In the genomic region with DNA sequence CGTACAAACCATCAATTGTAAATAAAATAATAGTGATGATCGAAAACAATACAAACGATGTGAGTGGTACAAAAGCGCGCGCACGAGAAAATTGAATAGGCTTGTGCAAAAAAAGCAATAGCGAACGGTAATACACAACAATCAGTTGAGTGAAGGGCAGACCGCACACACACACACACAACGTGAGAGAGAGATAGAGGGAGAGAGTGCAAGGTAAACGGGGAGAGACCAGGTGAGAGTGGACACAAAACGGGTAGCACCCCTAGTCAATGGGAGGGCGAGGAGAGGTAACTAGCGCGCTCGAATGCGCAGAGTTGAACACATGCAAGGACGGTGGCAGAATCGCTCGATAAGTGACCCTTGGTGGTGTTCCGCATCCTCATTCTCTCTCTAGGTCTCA, we compare ENCODE assay signal across 5 worm cellular contexts.
A peak's percentile ranks its signal among the peaks of the same experiment; 100 is the strongest.
TF ChIP-seq lines count a peak whose summit lies in the region.

No protein-coding gene starts in this region.

TF ChIP-seq in whole organism, L1 larva, 84 proteins besides CTCF, POLR2A, EP300 and RAD21:
- TF ChIP-seq nhr-19 (GFP tag; conservative IDR thresholded peaks at IDR 0.05; lab: Robert Waterston, UW) = no peak
- TF ChIP-seq efl-1 (optimal IDR thresholded peaks at IDR 0.05; lab: Kevin White, UChicago) = no peak
- peak in 1 of 2 experiments; percentile 30 for TF ChIP-seq efl-1 (GFP tag; optimal IDR thresholded peaks at IDR 0.05 in 1 of 2; lab: Kevin White, UChicago)
- no peak for TF ChIP-seq ceh-8 (GFP tag; optimal IDR thresholded peaks at IDR 0.05; lab: Kevin White, UChicago)
- peak; percentile 4 for TF ChIP-seq blmp-1 (tag; optimal IDR thresholded peaks at IDR 0.05; lab: Kevin White, UChicago)
- peak; percentile 24 for TF ChIP-seq snu-23 (GFP tag; optimal IDR thresholded peaks at IDR 0.05; lab: Kevin White, UChicago)
- TF ChIP-seq mdl-1 (tag; optimal IDR thresholded peaks at IDR 0.05; lab: Kevin White, UChicago) = peak in 1 of 2 experiments; percentile 4
- no peak for TF ChIP-seq tbx-2 (tag; optimal IDR thresholded peaks at IDR 0.05; lab: Kevin White, UChicago)
- peak in 1 of 2 experiments; percentile 18 for TF ChIP-seq lin-35 (GFP tag; optimal IDR thresholded peaks at IDR 0.05; lab: Kevin White, UChicago)
- TF ChIP-seq nhr-85 (tag; lab: Kevin White, UChicago) = peak; percentile 44
- TF ChIP-seq lin-14 (GFP tag; optimal IDR thresholded peaks at IDR 0.05; lab: Kevin White, UChicago) = peak; percentile 75

TF ChIP-seq in whole organism, L3 larva, 47 proteins besides CTCF, POLR2A, EP300 and RAD21 (continues in another document):
- TF ChIP-seq nhr-28 (tag; optimal IDR thresholded peaks at IDR 0.05; lab: Kevin White, UChicago) (no peak), hmg-11 (tag; optimal IDR thresholded peaks at IDR 0.05; lab: Kevin White, UChicago) (peak; percentile 44), eor-1 (tag; optimal IDR thresholded peaks at IDR 0.05; lab: Kevin White, UChicago) (no peak), nhr-11 (tag; optimal IDR thresholded peaks at IDR 0.05; lab: Kevin White, UChicago) (no peak), nhr-237 (tag; optimal IDR thresholded peaks at IDR 0.05; lab: Kevin White, UChicago) (no peak), snpc-4 (tag; optimal IDR thresholded peaks at IDR 0.05; lab: Kevin White, UChicago) (peak; percentile 1), fos-1 (tag; optimal IDR thresholded peaks at IDR 0.05; lab: Kevin White, UChicago) (no peak), ceh-9 (tag; optimal IDR thresholded peaks at IDR 0.05; lab: Kevin White, UChicago) (no peak), ceh-82 (tag; optimal IDR thresholded peaks at IDR 0.05; lab: Kevin White, UChicago) (no peak), nhr-25 (tag; optimal IDR thresholded peaks at IDR 0.05; lab: Kevin White, UChicago) (peak; percentile 70), egl-5 (tag; optimal IDR thresholded peaks at IDR 0.05; lab: Kevin White, UChicago) (no peak), lsy-12 (tag; optimal IDR thresholded peaks at IDR 0.05; lab: Kevin White, UChicago) (no peak), nhr-67 (tag; optimal IDR thresholded peaks at IDR 0.05; lab: Kevin White, UChicago) (no peak), ceh-28 (tag; optimal IDR thresholded peaks at IDR 0.05; lab: Kevin White, UChicago) (no peak), zag-1 (tag; optimal IDR thresholded peaks at IDR 0.05; lab: Kevin White, UChicago) (no peak), tbx-2 (tag; optimal IDR thresholded peaks at IDR 0.05; lab: Kevin White, UChicago) (no peak), mml-1 (tag; optimal IDR thresholded peaks at IDR 0.05; lab: Kevin White, UChicago) (no peak), pha-4 (tag; optimal IDR thresholded peaks at IDR 0.05; lab: Kevin White, UChicago) (peak; percentile 87), lin-15B (tag; optimal IDR thresholded peaks at IDR 0.05; lab: Kevin White, UChicago) (no peak), ceh-16 (tag; optimal IDR thresholded peaks at IDR 0.05; lab: Kevin White, UChicago) (no peak), sea-2 (GFP tag; optimal IDR thresholded peaks at IDR 0.05; lab: Kevin White, UChicago) (no peak)

TF ChIP-seq in whole organism, early embryonic, 17 proteins besides CTCF, POLR2A, EP300 and RAD21:
- TF ChIP-seq hnd-1 (tag; optimal IDR thresholded peaks at IDR 0.05; lab: Kevin White, UChicago) = no peak
- TF ChIP-seq ceh-36 (tag; optimal IDR thresholded peaks at IDR 0.05; lab: Kevin White, UChicago) = no peak
- peak; percentile 5 for TF ChIP-seq B0310.2 (tag; optimal IDR thresholded peaks at IDR 0.05; lab: Kevin White, UChicago)
- no peak for TF ChIP-seq ceh-13 (GFP tag; optimal IDR thresholded peaks at IDR 0.05; lab: Kevin White, UChicago)
- TF ChIP-seq tra-4 (tag; optimal IDR thresholded peaks at IDR 0.05; lab: Kevin White, UChicago) = no peak
- TF ChIP-seq ets-7 (tag; optimal IDR thresholded peaks at IDR 0.05; lab: Kevin White, UChicago) = no peak
- no peak for TF ChIP-seq scrt-1 (GFP tag; IDR thresholded peaks at IDR 0.05; lab: Robert Waterston, UW)
- 0 out of 2 replicates have a peak, but pooled peaks have one; percentile 26 for TF ChIP-seq pes-1 (GFP tag; IDR thresholded peaks at IDR 0.05; lab: Robert Waterston, UW)
- TF ChIP-seq hmg-4 (GFP tag; optimal IDR thresholded peaks at IDR 0.05; lab: Kevin White, UChicago) = peak; percentile 84
- no peak for TF ChIP-seq ama-1 (optimal IDR thresholded peaks at IDR 0.05; lab: Kevin White, UChicago)
- 0 out of 2 replicates have a peak, but pooled peaks have one; percentile 33 for TF ChIP-seq tbx-11 (GFP tag; IDR thresholded peaks at IDR 0.05; lab: Robert Waterston, UW)
- no peak for TF ChIP-seq tbx-37 (GFP tag; conservative IDR thresholded peaks at IDR 0.05; lab: Robert Waterston, UW)
- TF ChIP-seq aly-1 (tag; optimal IDR thresholded peaks at IDR 0.05; lab: Kevin White, UChicago) = peak; percentile 2
- no peak for TF ChIP-seq hmbx-1 (tag; optimal IDR thresholded peaks at IDR 0.05; lab: Kevin White, UChicago)
- TF ChIP-seq sea-1 (GFP tag; conservative IDR thresholded peaks at IDR 0.05; lab: Robert Waterston, UW) = 0 out of 2 replicates have a peak, but pooled peaks have one; percentile 30
- TF ChIP-seq flt-1 (GFP tag; IDR thresholded peaks at IDR 0.05; lab: Robert Waterston, UW) = no peak
- TF ChIP-seq F13C5.2 (tag; optimal IDR thresholded peaks at IDR 0.05; lab: Kevin White, UChicago) = no peak

TF ChIP-seq in whole organism, midembryonic, 9 proteins besides CTCF, POLR2A, EP300 and RAD21:
- no peak for TF ChIP-seq ref-1 (GFP tag; conservative IDR thresholded peaks at IDR 0.05; lab: Robert Waterston, UW)
- TF ChIP-seq ztf-23 (GFP tag; IDR thresholded peaks at IDR 0.05; lab: Robert Waterston, UW) = 0 out of 2 replicates have a peak, but pooled peaks have one; percentile 63
- no peak for TF ChIP-seq T22C8.4 (GFP tag; IDR thresholded peaks at IDR 0.05; lab: Robert Waterston, UW)
- TF ChIP-seq ztf-29 (GFP tag; IDR thresholded peaks at IDR 0.05; lab: Robert Waterston, UW) = peak; percentile 95
- TF ChIP-seq klf-2 (GFP tag; conservative IDR thresholded peaks at IDR 0.05; lab: Robert Waterston, UW) = no peak
- TF ChIP-seq flt-1 (GFP tag; IDR thresholded peaks at IDR 0.05; lab: Robert Waterston, UW) = peak; percentile 56; the same call in 1 of the 2 replicates
- peak; percentile 61 for TF ChIP-seq cog-1 (tag; optimal IDR thresholded peaks at IDR 0.05; lab: Kevin White, UChicago)
- 0 out of 2 replicates have a peak, but pooled peaks have one; percentile 31 for TF ChIP-seq tab-1 (GFP tag; IDR thresholded peaks at IDR 0.05; lab: Robert Waterston, UW)
- no peak for TF ChIP-seq med-1 (GFP tag; optimal IDR thresholded peaks at IDR 0.05; lab: Kevin White, UChicago; ENCODE audit: insufficient read depth)
TF ChIP-seq in whole organism, midembryonic: peak in this region for 5.

TF ChIP-seq in whole organism, young adult, 124 proteins besides CTCF, POLR2A, EP300 and RAD21:
- TF ChIP-seq akir-1 (GFP tag; optimal IDR thresholded peaks at IDR 0.05; lab: Kevin White, UChicago) (peak; percentile 22), ceh-27 (GFP tag; optimal IDR thresholded peaks at IDR 0.05; lab: Kevin White, UChicago) (peak; percentile 38), nhr-80 (tag; optimal IDR thresholded peaks at IDR 0.05; lab: Kevin White, UChicago) (peak; percentile 82), hmg-1.2 (GFP tag; IDR thresholded peaks at IDR 0.05; lab: Robert Waterston, UW) (peak; percentile 42; the same call in 1 of the 2 replicates), cebp-1 (GFP tag; IDR thresholded peaks at IDR 0.05; lab: Robert Waterston, UW) (peak; percentile 23; the same call in 1 of the 2 replicates), cebp-1 (tag; optimal IDR thresholded peaks at IDR 0.05; lab: Kevin White, UChicago) (peak; percentile 45), ets-4 (GFP tag; optimal IDR thresholded peaks at IDR 0.05; lab: Kevin White, UChicago) (peak; percentile 64), pbrm-1 (GFP tag; IDR thresholded peaks at IDR 0.05; lab: Robert Waterston, UW) (no peak), athp-1 (tag; optimal IDR thresholded peaks at IDR 0.05; lab: Kevin White, UChicago) (no peak), ztf-25 (GFP tag; IDR thresholded peaks at IDR 0.05; lab: Robert Waterston, UW) (no peak), Y56A3A.18 (GFP tag; IDR thresholded peaks at IDR 0.05; lab: Robert Waterston, UW) (no peak), zfh-2 (GFP tag; conservative IDR thresholded peaks at IDR 0.05; lab: Robert Waterston, UW) (peak; percentile 81), dox-1 (GFP tag; IDR thresholded peaks at IDR 0.05; lab: Robert Waterston, UW) (peak; percentile 47), hmg-20 (GFP tag; IDR thresholded peaks at IDR 0.05; lab: Robert Waterston, UW) (0 out of 2 replicates have a peak, but pooled peaks have one; percentile 22)
TF ChIP-seq in whole organism, young adult: peak in this region for 9.
